Worm (Caenorhabditis elegans): Measurements from ENCODE around the gene sdz-1.

Gene sdz-1

DNA sequence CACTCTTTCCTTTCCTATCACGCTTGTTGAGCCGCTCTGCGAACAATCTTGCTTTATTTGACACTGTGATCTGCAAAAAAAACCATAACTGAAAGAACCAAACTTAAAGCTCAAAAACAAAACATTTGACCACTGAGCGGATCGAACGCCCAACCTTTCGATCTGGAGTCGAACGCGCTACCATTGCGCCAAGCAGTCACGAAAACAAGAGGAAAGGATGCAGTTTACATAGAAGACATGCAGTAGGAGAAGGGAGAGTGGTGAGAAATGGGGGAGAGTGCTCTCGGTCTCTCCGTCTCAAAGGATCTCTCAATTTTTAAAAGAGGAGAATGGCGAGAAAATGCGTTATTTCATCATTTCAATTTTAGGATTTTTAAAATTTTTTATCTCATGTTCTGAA, 21.8 kb downstream of the sdz-1 start (continued):
- TF ChIP-seq lin-1 (GFP tag; IDR thresholded peaks at IDR 0.05) (peak; percentile 92), skn-1 (tag; optimal IDR thresholded peaks at IDR 0.05) (no peak), D1046.2 (GFP tag; IDR thresholded peaks at IDR 0.05) (no peak), arid-1 (GFP tag; conservative IDR thresholded peaks at IDR 0.05) (peak; percentile 90), nhr-11 (tag; optimal IDR thresholded peaks at IDR 0.05) (peak; percentile 39), lin-29 (GFP tag; IDR thresholded peaks at IDR 0.05) (peak; percentile 65; the same call in 1 of the 2 replicates), spr-1 (tag; optimal IDR thresholded peaks at IDR 0.05) (peak; percentile 43), unc-62 (GFP tag; optimal IDR thresholded peaks at IDR 0.05 in 1 of 2) (peak in 1 of 2 experiments; percentile 93), unc-62 (tag; optimal IDR thresholded peaks at IDR 0.05) (no peak), ZK337.2 (GFP tag; IDR thresholded peaks at IDR 0.05) (peak; percentile 78), lin-39 (tag; optimal IDR thresholded peaks at IDR 0.05) (no peak), set-16 (GFP tag; IDR thresholded peaks at IDR 0.05) (peak; percentile 29; the same call in 1 of the 2 replicates), zip-11 (GFP tag; IDR thresholded peaks at IDR 0.05) (0 out of 2 replicates have a peak, but pooled peaks have one; percentile 36), F37D6.2 (tag; optimal IDR thresholded peaks at IDR 0.05) (peak; percentile 50), pha-4 (GFP tag; IDR thresholded peaks at IDR 0.05) (peak; percentile 93), pha-4 (tag; optimal IDR thresholded peaks at IDR 0.05) (no peak), unc-39 (tag; optimal IDR thresholded peaks at IDR 0.05) (no peak), mdt-29 (GFP tag; IDR thresholded peaks at IDR 0.05) (peak; percentile 57; the same call in 1 of the 2 replicates), mdl-1 (tag; optimal IDR thresholded peaks at IDR 0.05) (no peak), madf-5 (GFP tag; IDR thresholded peaks at IDR 0.05) (peak; percentile 86 to 89; a peak in 3 of 4 replicates), F10B5.3 (tag; optimal IDR thresholded peaks at IDR 0.05) (peak; percentile 3), lin-38 (GFP tag; IDR thresholded peaks at IDR 0.05) (peak; percentile 84), php-3 (GFP tag; IDR thresholded peaks at IDR 0.05) (peak; percentile 72), zfp-3 (GFP tag; conservative IDR thresholded peaks at IDR 0.05) (peak; percentile 78; the same call in 1 of the 2 replicates), snpc-4 (tag; optimal IDR thresholded peaks at IDR 0.05) (no peak), madf-9 (GFP tag; conservative IDR thresholded peaks at IDR 0.05) (peak; percentile 91), mxl-2 (GFP tag; conservative IDR thresholded peaks at IDR 0.05) (peak; percentile 79), daf-12 (tag; optimal IDR thresholded peaks at IDR 0.05) (no peak), lin-15B (tag; optimal IDR thresholded peaks at IDR 0.05) (no peak), ceh-44 (GFP tag; IDR thresholded peaks at IDR 0.05) (peak; percentile 74; the same call in 1 of the 2 replicates), egl-27 (tag; optimal IDR thresholded peaks at IDR 0.05) (no peak), pqm-1 (tag; optimal IDR thresholded peaks at IDR 0.05) (no peak), daf-16 (GFP tag; optimal IDR thresholded peaks at IDR 0.05) (peak; percentile 51 to 90), daf-16 (tag; optimal IDR thresholded peaks at IDR 0.05) (peak; percentile 53), mep-1 (tag; optimal IDR thresholded peaks at IDR 0.05) (peak; percentile 76), sdz-12 (GFP tag; optimal IDR thresholded peaks at IDR 0.05) (peak; percentile 84), nhr-77 (tag; optimal IDR thresholded peaks at IDR 0.05) (no peak), cey-2 (tag; optimal IDR thresholded peaks at IDR 0.05; ENCODE audit: borderline replicate concordance, insufficient read depth) (no peak), F44E2.7 (GFP tag; IDR thresholded peaks at IDR 0.05) (peak; percentile 74; the same call in 1 of the 2 replicates), dmd-6 (GFP tag; IDR thresholded peaks at IDR 0.05) (peak; percentile 47), lim-7 (GFP tag; IDR thresholded peaks at IDR 0.05) (peak; percentile 97), T26A8.4 (GFP tag; IDR thresholded peaks at IDR 0.05) (peak; percentile 85), nhr-102 (tag; optimal IDR thresholded peaks at IDR 0.05) (peak; percentile 75), hif-1 (tag; optimal IDR thresholded peaks at IDR 0.05) (peak in 1 of 2 experiments; percentile 69), ZK546.5 (tag; optimal IDR thresholded peaks at IDR 0.05) (no peak), aly-2 (tag; optimal IDR thresholded peaks at IDR 0.05) (peak; percentile 61), hlh-11 (tag; optimal IDR thresholded peaks at IDR 0.05) (peak; percentile 46), lsy-2 (tag; optimal IDR thresholded peaks at IDR 0.05) (peak; percentile 36 to 68), nhr-41 (GFP tag; IDR thresholded peaks at IDR 0.05) (peak; percentile 87), T20F7.1 (GFP tag; optimal IDR thresholded peaks at IDR 0.05) (peak; percentile 73), ceh-20 (GFP tag; IDR thresholded peaks at IDR 0.05) (peak; percentile 85), rbr-2 (tag; optimal IDR thresholded peaks at IDR 0.05) (peak; percentile 72)
